Worm (Caenorhabditis elegans): ENCODE measurements around the gene gur-5.

The gur-5 gene

DNA sequence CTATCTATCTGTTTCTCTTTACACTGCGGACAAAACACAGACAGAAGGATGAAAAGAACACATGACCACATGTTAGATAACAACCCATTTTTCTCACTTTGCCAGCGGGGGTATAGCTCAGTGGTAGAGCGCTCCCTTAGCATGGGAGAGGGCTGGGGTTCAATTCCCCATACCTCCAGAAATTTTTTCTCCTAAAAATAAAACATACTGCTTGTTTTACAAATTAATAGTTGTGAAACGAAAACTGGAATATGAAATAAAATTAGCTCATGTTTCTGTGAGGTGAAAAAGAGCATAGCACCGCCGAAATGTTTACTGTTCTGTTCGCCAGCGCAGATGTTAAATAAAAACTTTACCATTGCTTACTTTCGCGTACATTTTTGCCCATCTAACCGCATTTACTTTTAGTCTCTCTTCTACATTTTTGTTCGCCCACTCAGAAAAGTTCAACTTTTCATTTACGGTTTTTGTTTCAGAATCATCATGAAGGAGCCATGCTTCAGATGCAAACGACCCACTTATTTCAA is 7.2 kb downstream of the gur-5 start, which contains the start of gene ZK622.4:
ZK622.4 (plus strand) TSS at position 477 of the 527 bp plus-strand sequence.
- TF ChIP-seq unc-62 (GFP tag; optimal IDR thresholded peaks at IDR 0.05) = no peak

ce11 chrII:5293287-5293850 is 8.2 kb downstream of the gur-5 start, which contains the start of gene ZK622.1:
Gene ZK622.1 (plus strand): TSS chrII:5293800.
- TF ChIP-seq unc-62 (GFP tag; optimal IDR thresholded peaks at IDR 0.05) = no peak

- TF ChIP-seq unc-62 (GFP tag; optimal IDR thresholded peaks at IDR 0.05) = no peak
Observed at ce11 chrII:5297718-5298117, 12.6 kb downstream of the gur-5 start.

DNA sequence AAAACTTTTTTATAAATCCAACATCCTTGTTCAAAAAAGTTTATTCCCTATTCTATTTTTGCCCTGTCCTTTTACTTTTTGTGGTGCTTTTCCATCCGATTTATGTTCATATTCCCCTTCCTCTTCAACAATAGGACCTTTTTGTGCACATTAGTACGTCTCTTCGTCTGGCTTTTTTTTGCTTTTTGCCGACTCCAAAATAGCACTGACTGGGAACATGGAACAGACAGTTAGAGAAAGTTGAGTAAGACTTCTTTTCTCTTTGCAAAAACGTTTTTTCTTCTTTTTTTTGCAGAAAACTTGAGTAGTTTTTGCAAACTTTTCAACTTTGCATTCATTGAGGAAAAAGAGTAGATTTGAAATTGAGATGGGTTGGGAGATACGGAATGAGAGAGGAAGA is 16.7 kb downstream of the gur-5 start:
- no peak for TF ChIP-seq unc-62 (GFP tag; optimal IDR thresholded peaks at IDR 0.05)

- no peak for TF ChIP-seq unc-62 (GFP tag; optimal IDR thresholded peaks at IDR 0.05)
Observed at ce11 chrII:5305121-5305520, 20.0 kb downstream of the gur-5 start.

DNA sequence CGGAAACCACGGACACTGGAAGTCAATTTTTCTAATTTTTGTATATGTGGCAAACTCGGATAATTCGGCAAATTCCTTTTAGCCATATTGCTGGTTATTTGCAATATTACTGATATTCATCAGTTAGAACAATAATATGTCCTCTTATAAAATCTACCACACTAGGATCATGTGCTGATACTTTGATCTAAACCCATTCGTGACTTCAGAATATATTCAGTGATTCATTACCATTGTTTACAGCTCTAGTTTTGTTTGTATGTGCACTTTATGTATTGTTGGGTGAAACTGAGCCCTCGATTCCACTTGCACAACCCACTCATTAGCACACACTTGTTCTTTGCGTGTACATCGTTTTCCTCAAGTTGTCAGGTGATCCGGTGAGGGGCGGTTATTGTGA is 21.1 kb downstream of the gur-5 start:
- TF ChIP-seq unc-62 (GFP tag; optimal IDR thresholded peaks at IDR 0.05) = no peak

- TF ChIP-seq unc-62 (GFP tag; optimal IDR thresholded peaks at IDR 0.05) = no peak
Observed at ce11 chrII:5307203-5307602, 22.1 kb downstream of the gur-5 start.

DNA sequence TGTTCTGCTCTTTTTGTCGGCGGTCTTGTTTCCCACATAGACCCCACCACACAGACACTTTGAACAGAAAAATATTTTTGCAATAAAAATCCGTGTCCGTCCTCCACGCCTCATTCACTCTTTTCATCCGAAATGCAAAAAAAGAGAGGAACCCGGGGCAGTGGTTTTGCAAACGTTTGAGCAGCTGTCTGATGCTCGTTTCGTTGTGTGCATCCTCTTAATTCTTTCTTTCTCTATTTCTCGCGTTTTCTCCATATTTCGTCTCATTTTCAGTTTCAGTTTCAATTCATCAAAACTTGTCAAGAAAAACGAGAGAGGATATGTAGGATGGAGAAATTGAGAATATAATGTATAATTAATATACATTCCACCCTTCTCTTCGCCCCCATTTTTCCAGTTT is 23.8 kb downstream of the gur-5 start:
- TF ChIP-seq unc-62 (GFP tag; optimal IDR thresholded peaks at IDR 0.05) = no peak

ce11 chrII:5309720-5310119 is 24.6 kb downstream of the gur-5 start:
- no peak for TF ChIP-seq unc-62 (GFP tag; optimal IDR thresholded peaks at IDR 0.05)

- TF ChIP-seq unc-62 (GFP tag; optimal IDR thresholded peaks at IDR 0.05) = no peak
Observed at ce11 chrII:5310795-5311194, 25.7 kb downstream of the gur-5 start.

ce11 chrII:5311746-5312145 is 26.6 kb downstream of the gur-5 start, which contains the start of gene gcy-12:
Gene gcy-12 (plus strand): TSS chrII:5312046.
- TF ChIP-seq unc-62 (GFP tag; optimal IDR thresholded peaks at IDR 0.05) = no peak

DNA sequence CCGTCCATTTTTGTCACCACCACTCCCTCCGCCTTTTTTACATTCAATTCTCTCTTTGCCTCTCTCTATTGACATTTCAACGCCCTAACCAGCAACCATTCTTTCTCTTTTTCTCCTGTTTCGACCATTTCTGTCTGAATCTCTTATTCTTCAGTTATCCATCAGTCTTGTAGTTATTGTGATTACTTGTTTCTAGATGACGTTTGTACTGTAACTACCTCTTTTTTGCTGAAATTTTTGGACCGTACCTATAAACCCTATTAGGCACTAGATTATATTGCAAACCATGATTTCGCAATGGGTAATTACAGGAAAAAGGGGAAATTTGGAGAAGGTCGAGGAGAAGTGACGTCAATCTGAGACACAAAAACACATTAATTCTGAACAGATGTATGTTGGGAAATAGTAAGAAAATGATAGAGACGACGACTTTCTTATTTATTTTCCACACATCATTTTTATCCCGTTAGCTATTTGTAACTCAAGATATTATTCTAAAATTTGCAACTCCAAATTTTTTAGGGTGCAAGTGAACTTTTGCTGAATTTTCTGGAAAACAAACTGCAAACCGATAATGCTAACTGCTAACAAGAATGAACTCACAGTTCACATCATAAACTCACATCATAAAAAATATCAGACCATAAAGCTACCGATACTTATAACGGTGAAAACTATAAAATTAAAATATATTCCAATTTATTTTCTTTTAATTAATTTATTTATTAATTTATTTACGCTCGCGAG is 35.2 kb downstream of the gur-5 start:
- TF ChIP-seq unc-62 (GFP tag; optimal IDR thresholded peaks at IDR 0.05) = no peak

DNA sequence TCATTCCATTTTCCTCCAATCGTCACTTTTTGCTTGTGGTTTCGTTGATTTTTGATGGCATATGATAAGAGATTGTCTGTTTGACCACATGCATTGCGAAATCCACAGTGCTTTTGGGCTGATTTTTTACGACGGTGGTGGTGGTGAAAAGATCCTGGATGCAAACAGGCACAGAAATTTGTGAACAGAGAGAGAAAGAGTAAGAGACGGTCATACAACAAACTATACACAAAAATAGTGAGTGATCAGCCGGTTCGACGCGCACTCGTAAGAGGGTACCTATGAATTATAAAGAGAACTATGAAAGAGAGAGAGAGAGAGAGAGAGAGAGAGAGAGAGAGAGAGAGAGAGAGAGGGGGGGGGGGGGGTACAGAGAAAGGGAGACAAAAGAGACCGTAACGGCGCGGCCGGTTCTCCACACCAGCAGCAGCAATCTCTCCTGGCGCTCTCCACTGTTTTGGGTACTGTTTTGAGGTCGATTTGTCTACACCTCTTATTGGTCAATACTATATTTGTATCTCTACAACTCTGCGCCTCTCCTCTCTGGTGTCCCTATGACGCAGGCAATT is 36.7 kb downstream of the gur-5 start:
- TF ChIP-seq unc-62 (GFP tag; optimal IDR thresholded peaks at IDR 0.05) = no peak

DNA sequence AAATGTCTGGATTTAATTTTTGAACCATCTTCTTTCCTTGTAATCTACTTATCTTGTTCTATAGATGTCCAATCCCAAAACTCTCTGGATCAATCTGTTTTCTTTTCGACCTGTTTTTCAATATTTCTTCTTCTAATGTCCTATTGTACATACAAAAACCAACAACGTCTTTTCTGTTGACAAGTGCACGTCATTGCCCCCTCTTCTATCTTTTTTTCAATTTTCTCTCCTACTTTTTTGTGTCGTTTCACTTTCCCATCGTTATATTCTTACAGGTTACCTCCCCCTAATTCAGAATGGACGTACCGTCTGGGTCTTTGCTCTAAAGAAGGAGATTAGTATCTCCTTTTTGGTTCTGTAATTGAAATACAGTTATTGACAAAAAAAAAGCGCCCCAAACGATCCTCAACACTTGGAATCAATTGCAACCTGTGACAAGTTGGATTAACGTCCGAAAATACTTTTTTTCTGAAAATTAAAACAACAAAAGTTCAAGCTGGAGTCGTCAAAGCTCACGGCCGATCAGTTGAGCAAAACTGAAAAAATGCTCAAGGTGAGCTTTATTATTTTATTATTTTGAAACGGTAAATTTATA is 37.7 kb downstream of the gur-5 start, which contains the start of gene vhp-1:
vhp-1 (plus strand) TSS at position 545 of the 595 bp plus-strand sequence.
- TF ChIP-seq unc-62 (GFP tag; optimal IDR thresholded peaks at IDR 0.05) = no peak

ce11 chrII:5323773-5324172 is 38.6 kb downstream of the gur-5 start:
- no peak for TF ChIP-seq unc-62 (GFP tag; optimal IDR thresholded peaks at IDR 0.05)

DNA sequence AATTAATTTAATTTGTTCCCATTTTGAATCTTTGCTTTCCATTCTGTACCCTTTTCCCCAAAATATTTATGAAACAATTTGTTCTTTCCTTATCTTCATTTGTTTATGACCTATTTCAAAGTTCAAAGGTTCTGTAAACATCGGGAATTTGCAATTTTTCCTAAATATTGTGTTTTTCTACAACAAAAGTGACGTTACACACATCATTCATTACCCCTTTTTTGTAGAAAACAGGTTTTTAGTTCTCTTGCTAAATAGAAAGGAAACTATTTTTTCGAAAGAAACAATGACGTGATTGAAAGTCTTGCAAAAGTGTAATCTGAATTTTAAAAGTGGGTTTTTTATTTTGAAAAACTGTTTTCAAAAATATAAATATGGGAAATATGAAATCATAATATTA is 39.5 kb downstream of the gur-5 start:
- no peak for TF ChIP-seq unc-62 (GFP tag; optimal IDR thresholded peaks at IDR 0.05)

Data from whole organism, dauer.